Worm (Caenorhabditis elegans) whole organism, late embryonic: ENCODE data around the gene C05D11.8.
A peak's percentile ranks its signal among the peaks of the same experiment; 100 is the strongest.

ENCODE experiments used
- C08G9.2 ChIP-seq: sonication (generic microtip); optimal IDR thresholded peaks from 2 replicates; lab custom pipeline; 2016; ENCODE audit warnings: mild to moderate bottlenecking, missing genetic modification characterization, moderate library complexity, missing compliant biosample characterization
- C38D4.7 ChIP-seq: fragments of 200-800 bp; sonication (Bioruptor generic); optimal IDR thresholded peaks from 2 replicates; lab custom pipeline; 2018; ENCODE audit warnings: mild to moderate bottlenecking, missing genetic modification characterization, moderate library complexity, missing compliant biosample characterization
- K02D7.2 ChIP-seq: sonication (generic microtip); optimal IDR thresholded peaks from 2 replicates; lab custom pipeline; 2017; ENCODE audit warnings: mild to moderate bottlenecking, missing genetic modification characterization, missing compliant biosample characterization
- K09A11.1 ChIP-seq: sonication (generic microtip); optimal IDR thresholded peaks from 2 replicates; lab custom pipeline; 2017; ENCODE audit warnings: antibody characterized with exemption, mild to moderate bottlenecking, missing genetic modification characterization, missing compliant biosample characterization; ENCODE audit not compliant: insufficient read depth
- T23F11.4 ChIP-seq: fragments of 200-800 bp; sonication (Bioruptor generic); optimal IDR thresholded peaks from 2 replicates; lab custom pipeline; 2018; ENCODE audit warnings: mild to moderate bottlenecking, missing genetic modification characterization, missing compliant biosample characterization
- ama-1 ChIP-seq: fragments of 150-350 bp; optimal IDR thresholded peaks from 2 replicates; lab custom pipeline; 2014
- ceh-14 ChIP-seq: sonication (generic microtip); optimal IDR thresholded peaks from 2 replicates; lab custom pipeline; 2016; ENCODE audit warnings: missing genotype, missing genetic modification characterization, missing compliant biosample characterization
- ceh-18 ChIP-seq: sonication (generic microtip); optimal IDR thresholded peaks from 2 replicates; lab custom pipeline; 2016; ENCODE audit warnings: missing genetic modification characterization, missing compliant biosample characterization
- ceh-2 ChIP-seq: sonication (generic microtip); optimal IDR thresholded peaks from 2 replicates; lab custom pipeline; 2016; ENCODE audit warnings: missing genotype, missing genetic modification characterization, missing compliant biosample characterization
- ceh-22 ChIP-seq: sonication (generic microtip); optimal IDR thresholded peaks from 2 replicates; lab custom pipeline; 2017; ENCODE audit warnings: missing biosample characterization, missing genetic modification characterization
- ceh-24 ChIP-seq: sonication (generic microtip); optimal IDR thresholded peaks from 2 replicates; lab custom pipeline; 2016; ENCODE audit warnings: mild to moderate bottlenecking, missing genetic modification characterization, missing compliant biosample characterization
- ceh-31 ChIP-seq: sonication (generic microtip); optimal IDR thresholded peaks from 2 replicates; lab custom pipeline; 2016; ENCODE audit warnings: missing genetic modification characterization, missing compliant biosample characterization
- ceh-34 ChIP-seq: sonication (generic microtip); optimal IDR thresholded peaks from 2 replicates; lab custom pipeline; 2016; ENCODE audit warnings: mild to moderate bottlenecking, missing genetic modification characterization, missing compliant biosample characterization
- ceh-48 ChIP-seq: sonication (generic microtip); optimal IDR thresholded peaks from 2 replicates; lab custom pipeline; 2016; ENCODE audit warnings: missing genetic modification characterization, inconsistent platforms, missing compliant biosample characterization
- ceh-6 ChIP-seq: fragments of 200-800 bp; sonication (Bioruptor generic); optimal IDR thresholded peaks from 2 replicates; lab custom pipeline; 2018; ENCODE audit warnings: mild to moderate bottlenecking, missing genetic modification characterization, missing compliant biosample characterization
- dmd-4 ChIP-seq: sonication (generic microtip); optimal IDR thresholded peaks from 2 replicates; lab custom pipeline; 2016; ENCODE audit warnings: borderline replicate concordance, missing genetic modification characterization, missing compliant biosample characterization
- dve-1 ChIP-seq: sonication (generic microtip); optimal IDR thresholded peaks from 2 replicates; lab custom pipeline; 2017; ENCODE audit warnings: antibody characterized with exemption, mild to moderate bottlenecking, missing genetic modification characterization, missing compliant biosample characterization
- elt-2 ChIP-seq: sonication (generic microtip); optimal IDR thresholded peaks from 2 replicates; lab custom pipeline; 2016; ENCODE audit warnings: missing genetic modification reagents, missing genetic modification characterization, missing compliant biosample characterization
- elt-4 ChIP-seq: sonication (generic microtip); optimal IDR thresholded peaks from 2 replicates; lab custom pipeline; 2016; ENCODE audit warnings: missing genetic modification characterization, missing compliant biosample characterization
- eyg-1 ChIP-seq: sonication (generic microtip); optimal IDR thresholded peaks from 2 replicates; lab custom pipeline; 2016; ENCODE audit warnings: missing genotype, missing genetic modification characterization, missing compliant biosample characterization
- fax-1 ChIP-seq: sonication (generic microtip); optimal IDR thresholded peaks from 2 replicates; lab custom pipeline; 2016; ENCODE audit warnings: missing genotype, missing genetic modification characterization, missing compliant biosample characterization
- fkh-10 ChIP-seq: fragments of 150-350 bp; optimal IDR thresholded peaks from 2 replicates; lab custom pipeline; 2014; ENCODE audit warnings: missing biosample characterization, missing genetic modification reagents, missing genetic modification characterization
- fkh-6 ChIP-seq: sonication (generic microtip); optimal IDR thresholded peaks from 2 replicates; lab custom pipeline; 2016; ENCODE audit warnings: missing genetic modification characterization, missing compliant biosample characterization
- hlh-13 ChIP-seq: fragments of 200-800 bp; sonication (Bioruptor generic); optimal IDR thresholded peaks from 2 replicates; lab custom pipeline; 2018; ENCODE audit warnings: mild to moderate bottlenecking, missing genetic modification characterization, missing compliant biosample characterization
- hlh-15 ChIP-seq: sonication (generic microtip); optimal IDR thresholded peaks from 2 replicates; lab custom pipeline; 2016; ENCODE audit warnings: missing genetic modification characterization, missing compliant biosample characterization
- hlh-6 ChIP-seq: sonication (generic microtip); optimal IDR thresholded peaks from 2 replicates; lab custom pipeline; 2016; ENCODE audit warnings: missing genotype, missing genetic modification characterization, missing compliant biosample characterization
- hlh-8 ChIP-seq: sonication (generic microtip); optimal IDR thresholded peaks from 2 replicates; lab custom pipeline; 2016; ENCODE audit warnings: missing genotype, missing genetic modification characterization, missing compliant biosample characterization
- madf-2 ChIP-seq: sonication (generic microtip); optimal IDR thresholded peaks from 2 replicates; lab custom pipeline; 2017; ENCODE audit warnings: missing genetic modification characterization, missing compliant biosample characterization
- nfya-1 ChIP-seq: sonication (generic microtip); optimal IDR thresholded peaks from 2 replicates; lab custom pipeline; 2017; ENCODE audit warnings: missing genetic modification characterization, mild to moderate bottlenecking, missing compliant biosample characterization, antibody characterized with exemption, moderate library complexity
- nhr-11 ChIP-seq: fragments of 150-350 bp; optimal IDR thresholded peaks from 2 replicates; lab custom pipeline; 2014; ENCODE audit warnings: missing biosample characterization, missing genetic modification characterization
- nhr-232 ChIP-seq: sonication (generic microtip); optimal IDR thresholded peaks from 2 replicates; lab custom pipeline; 2016; ENCODE audit warnings: missing genetic modification characterization, missing compliant biosample characterization
- pag-3 ChIP-seq: sonication (generic microtip); optimal IDR thresholded peaks from 2 replicates; lab custom pipeline; 2016; ENCODE audit warnings: missing compliant biosample characterization, missing genetic modification characterization, borderline replicate concordance
- pat-9 ChIP-seq: fragments of 200-800 bp; sonication (Bioruptor generic); optimal IDR thresholded peaks from 2 replicates; lab custom pipeline; 2018; ENCODE audit warnings: mild to moderate bottlenecking, missing genetic modification characterization, moderate library complexity, missing compliant biosample characterization
- pax-1 ChIP-seq: fragments of 150-350 bp; optimal IDR thresholded peaks from 2 replicates; lab custom pipeline; 2014; ENCODE audit warnings: missing biosample characterization, missing genetic modification characterization
- pqm-1 ChIP-seq: sonication (generic microtip); optimal IDR thresholded peaks from 2 replicates; lab custom pipeline; 2016; ENCODE audit warnings: missing genetic modification characterization, missing compliant biosample characterization
- pros-1 ChIP-seq: fragments of 150-350 bp; optimal IDR thresholded peaks from 2 replicates; lab custom pipeline; 2014; ENCODE audit warnings: missing biosample characterization, missing genetic modification reagents, missing genetic modification characterization
- sdc-2 ChIP-seq: sonication (generic microtip); optimal IDR thresholded peaks from 2 replicates; lab custom pipeline; 2016; ENCODE audit warnings: missing genotype, missing genetic modification characterization, missing compliant biosample characterization
- tbx-2 ChIP-seq: sonication (generic microtip); optimal IDR thresholded peaks from 2 replicates; lab custom pipeline; 2016; ENCODE audit warnings: missing genetic modification characterization, missing compliant biosample characterization
- tbx-7 ChIP-seq: sonication (generic microtip); optimal IDR thresholded peaks from 2 replicates; lab custom pipeline; 2016; ENCODE audit warnings: missing genotype, missing genetic modification characterization, missing compliant biosample characterization
- ttx-3 ChIP-seq: sonication (generic microtip); optimal IDR thresholded peaks from 2 replicates; lab custom pipeline; 2016; ENCODE audit warnings: missing genetic modification reagents, missing genetic modification characterization, missing compliant biosample characterization
- unc-3 ChIP-seq, 2 experiments: fragments of 200-800 bp in 1 of 2; sonication (Bioruptor generic) in 1 of 2; sonication (generic microtip) in 1 of 2; conservative IDR thresholded peaks in 1 of 2; optimal IDR thresholded peaks in 1 of 2; 2 replicates each; pipeline versions ENCODE4 v1.3.6 to Lab custom; 2016 to 2022; ENCODE audit warnings: missing compliant biosample characterization in 2 of 2, missing genetic modification characterization in 2 of 2, missing genetic modification reagents in 1 of 2
- unc-42 ChIP-seq: sonication (generic microtip); optimal IDR thresholded peaks from 2 replicates; lab custom pipeline; 2016; ENCODE audit warnings: missing genotype, missing genetic modification characterization, missing compliant biosample characterization
- unc-55 ChIP-seq: sonication (generic microtip); optimal IDR thresholded peaks from 2 replicates; lab custom pipeline; 2017; ENCODE audit warnings: missing biosample characterization, missing genetic modification reagents, missing genetic modification characterization
- unc-86 ChIP-seq: sonication (generic microtip); optimal IDR thresholded peaks from 2 replicates; lab custom pipeline; 2016; ENCODE audit warnings: missing genetic modification characterization, missing compliant biosample characterization
- zip-5 ChIP-seq: sonication (generic microtip); optimal IDR thresholded peaks from 2 replicates; lab custom pipeline; 2016; ENCODE audit warnings: missing genetic modification characterization, missing compliant biosample characterization
- ztf-16 ChIP-seq: sonication (generic microtip); optimal IDR thresholded peaks from 2 replicates; lab custom pipeline; 2017; ENCODE audit warnings: missing genetic modification characterization, missing compliant biosample characterization

C05D11.8 gene

ce11 chrIII:6436308-6436707 lies 9.2 kb upstream of the C05D11.8 start, which contains the start of gene C05D11.1:
Gene C05D11.1 (plus strand): TSS chrIII:6436608.
- TF ChIP-seq nfya-1 (tag; lab: Kevin White, UChicago) (no peak), ceh-18 (tag; lab: Kevin White, UChicago) (no peak)

ce11 chrIII:6432939-6433338 lies 5.8 kb upstream of the C05D11.8 start, which contains the start of gene vps-16:
Gene vps-16 (plus strand): TSS chrIII:6433239.
- no peak for TF ChIP-seq tbx-7 (tag; lab: Kevin White, UChicago)
- TF ChIP-seq nfya-1 (tag; lab: Kevin White, UChicago), result no peak
- no peak for TF ChIP-seq pqm-1 (tag; lab: Kevin White, UChicago)
- TF ChIP-seq zip-5 (tag; lab: Kevin White, UChicago), result no peak
- no peak for TF ChIP-seq unc-42 (tag; lab: Kevin White, UChicago)
- no peak for TF ChIP-seq ztf-16 (tag; lab: Kevin White, UChicago)
- TF ChIP-seq unc-86 (tag; lab: Kevin White, UChicago), result no peak
- no peak for TF ChIP-seq dve-1
- TF ChIP-seq hlh-6 (tag; lab: Kevin White, UChicago), result no peak
- TF ChIP-seq pax-1, result no peak
- TF ChIP-seq ceh-22 (tag; lab: Kevin White, UChicago), result no peak
- TF ChIP-seq ceh-24 (tag; lab: Kevin White, UChicago), result no peak
- TF ChIP-seq fkh-10 (GFP tag; lab: Kevin White, UChicago), result no peak
- TF ChIP-seq madf-2, result no peak
- TF ChIP-seq elt-2 (tag; lab: Kevin White, UChicago), result no peak

- TF ChIP-seq nhr-11 (tag; lab: Kevin White, UChicago), result no peak
- no peak for TF ChIP-seq fax-1 (tag; lab: Kevin White, UChicago)
- no peak for TF ChIP-seq ceh-22 (tag; lab: Kevin White, UChicago)
- peak; percentile 21 for TF ChIP-seq ceh-2 (tag; lab: Kevin White, UChicago)
- no peak for TF ChIP-seq elt-4
- TF ChIP-seq T23F11.4 (GFP tag; lab: Kevin White, UChicago), result no peak
- no peak for TF ChIP-seq pag-3 (tag; lab: Kevin White, UChicago)
- no peak for TF ChIP-seq C08G9.2 (tag; lab: Kevin White, UChicago)
- TF ChIP-seq K09A11.1, result no peak
- TF ChIP-seq sdc-2 (tag; lab: Kevin White, UChicago), result no peak
- TF ChIP-seq ama-1 (lab: Kevin White, UChicago), result no peak
- peak; percentile 65 for TF ChIP-seq nfya-1 (tag; lab: Kevin White, UChicago)
- TF ChIP-seq eyg-1 (tag; lab: Kevin White, UChicago), result no peak
- TF ChIP-seq tbx-2 (tag; lab: Kevin White, UChicago), result peak; percentile 36
- TF ChIP-seq pqm-1 (tag; lab: Kevin White, UChicago), result no peak
- TF ChIP-seq unc-3 (GFP tag; conservative IDR thresholded peaks at IDR 0.05; lab: Robert Waterston, UW), result no peak
- TF ChIP-seq unc-3 (tag; optimal IDR thresholded peaks at IDR 0.05; lab: Kevin White, UChicago), result no peak
- TF ChIP-seq unc-86 (tag; lab: Kevin White, UChicago), result peak; percentile 52
- TF ChIP-seq fkh-6 (tag; lab: Kevin White, UChicago), result no peak
- TF ChIP-seq ceh-24 (tag; lab: Kevin White, UChicago), result no peak
- TF ChIP-seq C38D4.7 (GFP tag; lab: Kevin White, UChicago), result no peak
- TF ChIP-seq ttx-3, result no peak
- TF ChIP-seq ceh-34 (tag; lab: Kevin White, UChicago), result peak; percentile 31
- peak; percentile 99 for TF ChIP-seq unc-42 (tag; lab: Kevin White, UChicago)
- no peak for TF ChIP-seq dve-1
- TF ChIP-seq elt-2 (tag; lab: Kevin White, UChicago), result no peak
- no peak for TF ChIP-seq hlh-13
- no peak for TF ChIP-seq pat-9 (tag; lab: Kevin White, UChicago)
- TF ChIP-seq hlh-15 (tag; lab: Kevin White, UChicago), result no peak
- no peak for TF ChIP-seq ceh-6
- TF ChIP-seq pros-1 (tag; lab: Kevin White, UChicago), result no peak
- peak; percentile 66 for TF ChIP-seq ceh-31 (tag; lab: Kevin White, UChicago)
- no peak for TF ChIP-seq hlh-6 (tag; lab: Kevin White, UChicago)
- TF ChIP-seq dmd-4 (tag; lab: Kevin White, UChicago), result no peak
- TF ChIP-seq unc-55 (GFP tag; lab: Kevin White, UChicago), result peak; percentile 27
- TF ChIP-seq K02D7.2 (tag; lab: Kevin White, UChicago), result no peak
- no peak for TF ChIP-seq nhr-232 (tag; lab: Kevin White, UChicago)
- TF ChIP-seq fkh-10 (GFP tag; lab: Kevin White, UChicago), result no peak
- peak; percentile 47 for TF ChIP-seq ceh-48
- no peak for TF ChIP-seq ceh-18 (tag; lab: Kevin White, UChicago)
- TF ChIP-seq hlh-8, result no peak
- peak; percentile 94 for TF ChIP-seq ceh-14
These were observed 4.7 kb upstream of the C05D11.8 start, which contains the start of the genes mrps-17 and txdc-9 for ce11 chrIII:6431766-6432228. Gene mrps-17 (minus strand): TSS chrIII:6431798. Gene txdc-9 (plus strand): TSS chrIII:6432178.
